Fruit fly (Drosophila melanogaster) S2 (cell line): ENCODE data around the gene Thor.

Experiments used
- CG8478 ChIP-seq: fragments of >200 bp; optimal IDR thresholded peaks from 2 replicates; lab custom pipeline; 2018
- CTCF ChIP-seq, 2 experiments: fragments of >200 bp; optimal IDR thresholded peaks; 2 replicates each; lab custom pipeline; 2018

dm6 chr2L:3475168-3475567, 3.1 kb upstream of the Thor start:
- TF ChIP-seq CG8478 (no peak), CTCF (optimal IDR thresholded peaks at IDR 0.05; lab: Kevin White, UChicago) (no peak)
